Fruit fly (Drosophila melanogaster) S2 (cell line): ENCODE measurements around the gene CG15332.

Source experiments
- CG8478 ChIP-seq: fragments of >200 bp; optimal IDR thresholded peaks from 2 replicates; lab custom pipeline; 2018
- CTCF ChIP-seq, 2 experiments: fragments of >200 bp; optimal IDR thresholded peaks; 2 replicates each; lab custom pipeline; 2018

dm6 chrX:7979202-7979601, 23.4 kb upstream of the CG15332 start:
- no peak for TF ChIP-seq CG8478 (lab: Kevin White, UChicago)
- no peak for TF ChIP-seq CTCF (optimal IDR thresholded peaks at IDR 0.05; lab: Kevin White, UChicago)
